Fruit fly (Drosophila melanogaster) Kc167 (cell line): ENCODE data around the gene ida.

Source experiments
- Sin3A ChIP-seq: fragments of >200 bp; optimal IDR thresholded peaks from 2 replicates; lab custom pipeline; 2018; ENCODE audit warnings: missing external identifiers
- insv ChIP-seq: fragments of >200 bp; optimal IDR thresholded peaks from 3 replicates; lab custom pipeline; 2018; ENCODE audit warnings: missing external identifiers
- psq ChIP-seq: fragments of >200 bp; optimal IDR thresholded peaks from 2 replicates; lab custom pipeline; 2017; ENCODE audit warnings: missing external identifiers

- TF ChIP-seq Sin3A (lab: Kevin White, UChicago), result no peak
- no peak for TF ChIP-seq psq (lab: Kevin White, UChicago)
- TF ChIP-seq insv, result no peak
Measured at dm6 chr3L:3912134-3912533, 7.0 kb downstream of the ida start.
